Fruit fly (Drosophila melanogaster): ENCODE data around the gene CG5001.

Gene CG5001

DNA sequence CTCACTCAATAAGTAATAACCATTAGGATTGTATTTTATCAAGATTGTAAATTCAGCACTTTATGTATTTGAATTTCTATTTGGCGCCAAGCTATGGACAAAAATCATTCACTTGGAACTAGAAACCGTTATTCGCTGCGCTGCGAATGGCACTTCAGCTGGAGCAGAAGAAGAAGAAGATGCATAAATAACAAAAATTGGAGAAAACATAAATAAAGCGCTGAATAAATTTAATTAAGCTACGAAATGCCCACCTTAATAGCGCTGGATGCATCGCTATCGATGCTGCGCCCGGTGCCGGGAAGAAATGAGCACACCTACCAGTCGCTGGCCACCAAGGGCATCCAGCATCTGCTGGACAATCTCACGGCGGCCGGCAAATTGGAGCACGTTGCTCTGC lies 21.3 kb upstream of the CG5001 start, which contains the start of gene IntS14 (continued):
- TF ChIP-seq Hey (tag; optimal IDR thresholded peaks at IDR 0.05) = no peak
- TF ChIP-seq YL-1 (GFP tag; optimal IDR thresholded peaks at IDR 0.05) = peak; percentile 8
- TF ChIP-seq CG17829 (tag; optimal IDR thresholded peaks at IDR 0.05) = no peak
- no peak for TF ChIP-seq lilli (GFP tag; optimal IDR thresholded peaks at IDR 0.05)
- TF ChIP-seq CG15269 (tag; optimal IDR thresholded peaks at IDR 0.05) = no peak
- TF ChIP-seq CG14710 (tag; optimal IDR thresholded peaks at IDR 0.05) = peak; percentile 12
- no peak for TF ChIP-seq Hmx (GFP tag; optimal IDR thresholded peaks at IDR 0.05)
- no peak for TF ChIP-seq ind (GFP tag; optimal IDR thresholded peaks at IDR 0.05)
- no peak for TF ChIP-seq CG10274 (GFP tag; optimal IDR thresholded peaks at IDR 0.05)
- peak in 1 of 2 experiments; percentile 30 for TF ChIP-seq Pdp1 (GFP tag; optimal IDR thresholded peaks at IDR 0.05)
- TF ChIP-seq CG31224 (GFP tag; IDR thresholded peaks at IDR 0.05) = no peak
- no peak for TF ChIP-seq run (tag; optimal IDR thresholded peaks at IDR 0.05)
- no peak for TF ChIP-seq Fer1 (GFP tag; optimal IDR thresholded peaks at IDR 0.05)
- no peak for TF ChIP-seq CG4854 (GFP tag; optimal IDR thresholded peaks at IDR 0.05)
- no peak for TF ChIP-seq chm (GFP tag; IDR thresholded peaks at IDR 0.05)
- TF ChIP-seq gro (GFP tag; optimal IDR thresholded peaks at IDR 0.05) = no peak
- peak; percentile 37; the same call in 1 of the 2 replicates for TF ChIP-seq unc-4 (GFP tag; IDR thresholded peaks at IDR 0.05; ENCODE audit: partially characterized antibody)
- peak; percentile 68 for TF ChIP-seq CG8089 (GFP tag; optimal IDR thresholded peaks at IDR 0.05)
- TF ChIP-seq chinmo (GFP tag; IDR thresholded peaks at IDR 0.05; ENCODE audit: partially characterized antibody) = peak; percentile 67; the same call in 1 of the 4 replicates
- no peak for TF ChIP-seq CG9817 (tag; optimal IDR thresholded peaks at IDR 0.05)
- TF ChIP-seq sug (tag; optimal IDR thresholded peaks at IDR 0.05) = no peak
- no peak for TF ChIP-seq CG2875 (GFP tag; optimal IDR thresholded peaks at IDR 0.05)
- peak; percentile 97 for TF ChIP-seq CG17385 (GFP tag; optimal IDR thresholded peaks at IDR 0.05)
- no peak for TF ChIP-seq CG7556 (GFP tag; optimal IDR thresholded peaks at IDR 0.05)
- no peak for TF ChIP-seq D19B (GFP tag; optimal IDR thresholded peaks at IDR 0.05)
- no peak for TF ChIP-seq CG7271 (tag; optimal IDR thresholded peaks at IDR 0.05)
- no peak for TF ChIP-seq Deaf1 (tag; optimal IDR thresholded peaks at IDR 0.05)
- no peak for TF ChIP-seq tgo (GFP tag; IDR thresholded peaks at IDR 0.05)
- no peak for TF ChIP-seq Mrtf (GFP tag; IDR thresholded peaks at IDR 0.05)
- no peak for TF ChIP-seq fd96Cb (tag; optimal IDR thresholded peaks at IDR 0.05)
- TF ChIP-seq CG6765 (GFP tag; optimal IDR thresholded peaks at IDR 0.05) = no peak
- no peak for TF ChIP-seq slp2 (GFP tag; optimal IDR thresholded peaks at IDR 0.05)
- no peak for TF ChIP-seq Elba2 (GFP tag; optimal IDR thresholded peaks at IDR 0.05)
- TF ChIP-seq Eip74EF (GFP tag; optimal IDR thresholded peaks at IDR 0.05) = no peak
- TF ChIP-seq Blimp-1 (GFP tag; optimal IDR thresholded peaks at IDR 0.05) = no peak
- TF ChIP-seq Dp (GFP tag; optimal IDR thresholded peaks at IDR 0.05) = peak; percentile 92
- TF ChIP-seq Hmr (GFP tag; optimal IDR thresholded peaks at IDR 0.05) = no peak
- no peak for TF ChIP-seq oc (tag; optimal IDR thresholded peaks at IDR 0.05)
- no peak for TF ChIP-seq CG12744 (GFP tag; optimal IDR thresholded peaks at IDR 0.05)
- no peak for TF ChIP-seq CG6175 (GFP tag; IDR thresholded peaks at IDR 0.05)
- no peak for TF ChIP-seq Fer2 (tag; optimal IDR thresholded peaks at IDR 0.05)
- TF ChIP-seq CG6791 (GFP tag; IDR thresholded peaks at IDR 0.05; ENCODE audit: partially characterized antibody) = 0 out of 3 replicates have a peak, but pooled peaks have one; percentile 23
- no peak for TF ChIP-seq ERR (GFP tag; optimal IDR thresholded peaks at IDR 0.05)
- TF ChIP-seq CG11085 (GFP tag; IDR thresholded peaks at IDR 0.05) = no peak
- no peak for TF ChIP-seq Hr3 (GFP tag; optimal IDR thresholded peaks at IDR 0.05)
- no peak for TF ChIP-seq shn (GFP tag; optimal IDR thresholded peaks at IDR 0.05)
- TF ChIP-seq tll (GFP tag; optimal IDR thresholded peaks at IDR 0.05) = no peak
- TF ChIP-seq CG2889 (GFP tag; IDR thresholded peaks at IDR 0.05) = no peak
- TF ChIP-seq CG3995 (GFP tag; optimal IDR thresholded peaks at IDR 0.05) = no peak
- peak; percentile 29; the same call in 1 of the 2 replicates for TF ChIP-seq Scr (GFP tag; IDR thresholded peaks at IDR 0.05; ENCODE audit: partially characterized antibody)

Measured in whole organism, embryonic.